Worm (Caenorhabditis elegans): ENCODE measurements around the gene glt-3.

glt-3 gene

DNA sequence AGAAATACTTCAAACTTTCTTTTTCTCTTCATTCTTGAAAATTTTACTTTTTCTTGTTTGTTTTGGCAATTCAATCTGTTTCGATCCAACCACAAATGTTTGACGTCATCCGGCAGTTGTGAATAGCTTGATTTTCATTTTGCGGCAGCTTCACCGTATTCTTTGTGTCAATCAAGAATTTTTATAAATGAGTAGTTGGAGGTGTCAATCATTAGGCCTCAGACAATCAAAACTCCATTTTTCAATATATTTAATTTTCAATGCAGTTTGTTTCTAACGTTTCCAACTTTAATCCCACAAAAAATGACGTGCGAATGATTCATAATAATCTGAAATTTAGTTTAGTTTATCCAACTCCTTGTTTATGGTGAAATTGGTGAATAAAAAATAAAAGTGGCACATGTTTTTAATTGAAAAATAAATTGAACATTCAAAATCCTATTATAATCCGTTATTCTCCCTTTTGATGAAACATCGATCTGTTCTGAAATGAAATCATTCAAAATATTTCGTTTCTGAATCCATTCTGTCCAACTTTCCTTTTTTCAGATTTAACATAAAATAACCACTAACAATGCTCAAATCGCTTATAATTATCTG is 27.5 kb downstream of the glt-3 start, which contains the start of gene ttr-53:
TSS of gene ttr-53 (plus strand) at position 550 of the 600 bp plus-strand sequence.
- TF ChIP-seq blmp-1 (tag; optimal IDR thresholded peaks at IDR 0.05) (no peak), sem-2 (GFP tag; optimal IDR thresholded peaks at IDR 0.05) (no peak), nhr-237 (tag; optimal IDR thresholded peaks at IDR 0.05) (no peak), flh-1 (GFP tag; optimal IDR thresholded peaks at IDR 0.05) (no peak), ztf-11 (tag; optimal IDR thresholded peaks at IDR 0.05) (no peak), tbx-8 (GFP tag; optimal IDR thresholded peaks at IDR 0.05) (no peak), bed-3 (GFP tag; optimal IDR thresholded peaks at IDR 0.05) (no peak), nhr-12 (tag; optimal IDR thresholded peaks at IDR 0.05) (no peak), nhr-2 (tag; optimal IDR thresholded peaks at IDR 0.05) (no peak), ceh-39 (tag; optimal IDR thresholded peaks at IDR 0.05) (no peak), sptf-1 (tag; optimal IDR thresholded peaks at IDR 0.05) (no peak), mep-1 (tag; optimal IDR thresholded peaks at IDR 0.05) (no peak), pha-4 (tag; optimal IDR thresholded peaks at IDR 0.05) (no peak), ceh-43 (GFP tag; optimal IDR thresholded peaks at IDR 0.05) (no peak), drap-1 (GFP tag; optimal IDR thresholded peaks at IDR 0.05) (no peak), unc-62 (GFP tag; optimal IDR thresholded peaks at IDR 0.05) (no peak), M03D4.4 (tag; optimal IDR thresholded peaks at IDR 0.05) (no peak), hlh-1 (tag; optimal IDR thresholded peaks at IDR 0.05) (no peak)

DNA sequence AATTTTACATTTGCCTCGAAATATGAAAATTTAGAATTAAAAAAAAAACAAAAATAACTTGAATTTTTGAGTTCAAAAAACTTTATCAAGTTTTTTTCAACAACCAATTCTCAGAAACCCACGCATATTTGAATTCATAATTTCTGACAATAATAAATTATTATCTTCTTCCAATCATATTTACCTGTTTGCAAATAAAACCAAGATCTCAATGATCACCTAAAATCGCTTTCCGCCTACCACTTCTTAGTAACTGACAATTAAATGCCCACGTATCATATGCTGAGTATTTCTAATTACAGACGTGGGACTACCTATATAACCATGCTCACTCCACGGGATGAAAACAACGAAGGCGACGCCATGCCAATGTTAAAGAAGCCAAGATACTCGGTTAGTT is 31.6 kb downstream of the glt-3 start, which contains the start of gene pps-1:
TSS of gene pps-1 (plus strand) at position 301 of the 400 bp plus-strand sequence.
- no peak for TF ChIP-seq bed-3 (GFP tag; optimal IDR thresholded peaks at IDR 0.05)
- TF ChIP-seq ztf-11 (tag; optimal IDR thresholded peaks at IDR 0.05), result no peak
- no peak for TF ChIP-seq sem-2 (GFP tag; optimal IDR thresholded peaks at IDR 0.05)
- TF ChIP-seq elt-3 (tag; optimal IDR thresholded peaks at IDR 0.05), result no peak
- no peak for TF ChIP-seq hlh-1 (tag; optimal IDR thresholded peaks at IDR 0.05)
- no peak for TF ChIP-seq snpc-4 (tag; optimal IDR thresholded peaks at IDR 0.05)
- no peak for TF ChIP-seq tbx-8 (GFP tag; optimal IDR thresholded peaks at IDR 0.05)
- no peak for TF ChIP-seq ces-1 (GFP tag; optimal IDR thresholded peaks at IDR 0.05)
- no peak for TF ChIP-seq zip-8 (tag; optimal IDR thresholded peaks at IDR 0.05)

DNA sequence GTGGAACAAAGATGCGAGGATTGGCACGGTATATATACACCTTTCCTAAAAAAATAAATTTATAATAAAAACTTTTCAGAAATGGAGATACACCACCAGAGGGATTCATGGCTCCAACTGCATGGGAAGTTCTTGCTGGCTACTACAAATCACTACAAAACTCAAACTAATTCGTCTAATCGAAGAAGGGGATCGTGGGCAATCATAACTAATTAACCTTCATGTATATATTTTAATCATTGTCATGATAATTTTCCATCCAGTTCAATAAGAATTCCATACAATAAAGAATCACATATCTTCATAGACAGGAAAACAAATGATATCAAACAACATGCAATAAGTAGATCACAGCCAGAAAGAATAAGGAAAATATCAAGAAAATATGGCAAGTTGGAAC is 34.0 kb downstream of the glt-3 start:
- no peak for TF ChIP-seq lin-13 (tag; optimal IDR thresholded peaks at IDR 0.05)
- no peak for TF ChIP-seq zip-8 (tag; optimal IDR thresholded peaks at IDR 0.05)
- no peak for TF ChIP-seq lsy-2 (tag; optimal IDR thresholded peaks at IDR 0.05)
- no peak for TF ChIP-seq nhr-12 (tag; optimal IDR thresholded peaks at IDR 0.05)
- TF ChIP-seq ztf-11 (tag; optimal IDR thresholded peaks at IDR 0.05), result no peak
- no peak for TF ChIP-seq blmp-1 (tag; optimal IDR thresholded peaks at IDR 0.05)
- TF ChIP-seq ham-2 (GFP tag; optimal IDR thresholded peaks at IDR 0.05), result no peak
- TF ChIP-seq hlh-1 (tag; optimal IDR thresholded peaks at IDR 0.05), result no peak
- TF ChIP-seq sem-2 (GFP tag; optimal IDR thresholded peaks at IDR 0.05), result no peak
- no peak for TF ChIP-seq lin-32 (GFP tag; optimal IDR thresholded peaks at IDR 0.05)

DNA sequence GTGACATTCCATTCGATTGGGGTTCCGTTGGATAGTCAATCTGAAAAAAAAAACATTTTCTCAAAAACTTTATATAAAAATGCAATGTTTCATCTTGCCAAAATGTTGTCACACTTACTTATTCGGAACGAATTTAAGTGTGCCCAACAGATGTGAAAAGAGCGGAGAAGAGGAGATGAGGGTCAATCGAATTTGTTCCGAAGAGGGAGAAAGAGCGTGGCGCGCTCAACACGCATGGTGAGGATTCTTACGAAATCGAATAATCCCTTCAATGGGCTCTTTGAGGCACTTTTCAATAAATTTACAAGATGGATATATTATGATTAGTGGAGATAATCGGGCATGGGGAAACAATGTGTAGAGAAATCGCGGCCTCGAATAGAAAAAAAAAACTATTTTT is 40.8 kb downstream of the glt-3 start:
- TF ChIP-seq ceh-83 (GFP tag; optimal IDR thresholded peaks at IDR 0.05) (no peak), ces-1 (GFP tag; optimal IDR thresholded peaks at IDR 0.05) (peak; percentile 99)

ce11 chrIV:10174328-10174727 is 44.3 kb downstream of the glt-3 start, which contains the start of gene pxf-1:
Gene pxf-1 (minus strand): TSS chrIV:10174341.
- TF ChIP-seq ces-1 (GFP tag; optimal IDR thresholded peaks at IDR 0.05) (peak; percentile 59), nhr-28 (tag; optimal IDR thresholded peaks at IDR 0.05) (no peak), ceh-43 (GFP tag; optimal IDR thresholded peaks at IDR 0.05) (no peak)

- TF ChIP-seq snpc-4 (tag; optimal IDR thresholded peaks at IDR 0.05) (no peak), sem-2 (GFP tag; optimal IDR thresholded peaks at IDR 0.05) (no peak), ceh-83 (GFP tag; optimal IDR thresholded peaks at IDR 0.05) (no peak), unc-120 (tag; optimal IDR thresholded peaks at IDR 0.05; ENCODE audit: poor library complexity, severe bottlenecking) (peak; percentile 9), ztf-11 (tag; optimal IDR thresholded peaks at IDR 0.05) (no peak), bed-3 (GFP tag; optimal IDR thresholded peaks at IDR 0.05) (no peak), lin-32 (GFP tag; optimal IDR thresholded peaks at IDR 0.05) (no peak), lin-13 (tag; optimal IDR thresholded peaks at IDR 0.05) (no peak), drap-1 (GFP tag; optimal IDR thresholded peaks at IDR 0.05) (peak; percentile 63), mls-2 (tag; optimal IDR thresholded peaks at IDR 0.05) (peak; percentile 51), ham-2 (GFP tag; optimal IDR thresholded peaks at IDR 0.05) (peak; percentile 22), nhr-237 (tag; optimal IDR thresholded peaks at IDR 0.05) (no peak), nhr-2 (tag; optimal IDR thresholded peaks at IDR 0.05) (no peak), flh-1 (GFP tag; optimal IDR thresholded peaks at IDR 0.05) (no peak), pha-4 (tag; optimal IDR thresholded peaks at IDR 0.05) (peak; percentile 13), sptf-1 (tag; optimal IDR thresholded peaks at IDR 0.05) (peak; percentile 14), M03D4.4 (tag; optimal IDR thresholded peaks at IDR 0.05) (peak; percentile 60), cnd-1 (tag; optimal IDR thresholded peaks at IDR 0.05) (peak; percentile 20)
Observed at ce11 chrIV:10174932-10175732, 45.1 kb downstream of the glt-3 start.
